Worm (Caenorhabditis elegans) whole organism, L4 larva: ENCODE measurements around the gene F28C10.1.
A peak's percentile ranks its signal among the peaks of the same experiment; 100 is the strongest.

Source experiments
- D1046.2 ChIP-seq: fragments of 200-800 bp; sonication (Bioruptor generic); IDR thresholded peaks from 2 replicates; pipeline ENCODE4 v1.3.6; 2022; ENCODE audit warnings: missing genetic modification characterization, missing compliant biosample characterization
- F37D6.2 ChIP-seq: sonication (generic microtip); optimal IDR thresholded peaks from 2 replicates; lab custom pipeline; 2016; ENCODE audit warnings: mild to moderate bottlenecking, missing genetic modification characterization, missing compliant biosample characterization
- F49E8.2 ChIP-seq: sonication (generic microtip); optimal IDR thresholded peaks from 2 replicates; lab custom pipeline; 2016; ENCODE audit warnings: missing compliant biosample characterization, mild to moderate bottlenecking, missing genetic modification characterization, borderline replicate concordance
- T20F7.1 ChIP-seq: fragments of 200-800 bp; sonication (Bioruptor generic); optimal IDR thresholded peaks from 2 replicates; lab custom pipeline; 2018; ENCODE audit warnings: mild to moderate bottlenecking, missing genetic modification characterization, missing compliant biosample characterization
- Y105C5A.15 ChIP-seq: fragments of 200-800 bp; sonication (Bioruptor generic); IDR thresholded peaks from 2 replicates; pipeline ENCODE4 v1.3.6; 2022; ENCODE audit warnings: missing genetic modification characterization, missing compliant biosample characterization
- Y48G9A.11 ChIP-seq: fragments of 200-800 bp; sonication (Bioruptor generic); IDR thresholded peaks from 2 replicates; pipeline ENCODE4 v1.3.6; 2022; ENCODE audit warnings: missing genetic modification reagents, missing genetic modification characterization, missing compliant biosample characterization
- Y75B8A.6 ChIP-seq: fragments of 200-800 bp; sonication (Bioruptor generic); IDR thresholded peaks from 2 replicates; pipeline ENCODE4 v1.3.6; 2022; ENCODE audit warnings: missing genetic modification reagents, missing genetic modification characterization, missing compliant biosample characterization
- ZK546.5 ChIP-seq, 2 experiments: sonication (generic microtip); optimal IDR thresholded peaks; 2 replicates each; lab custom pipeline; 2017; ENCODE audit warnings: missing biosample characterization in 2 of 2, missing genetic modification characterization in 2 of 2
- aha-1 ChIP-seq: fragments of 150-350 bp; peaks from one replicate; lab custom pipeline; 2014; ENCODE audit warnings: missing biosample characterization, missing genetic modification characterization
- ama-1 ChIP-seq: fragments of 150-350 bp; optimal IDR thresholded peaks from 2 replicates; lab custom pipeline; 2014; ENCODE audit warnings: inconsistent platforms, mixed read lengths
- attf-4 ChIP-seq: sonication (generic microtip); optimal IDR thresholded peaks from 3 replicates; lab custom pipeline; 2017; ENCODE audit warnings: missing biosample characterization, missing genetic modification characterization
- ceh-44 ChIP-seq: fragments of 200-800 bp; sonication (Bioruptor generic); IDR thresholded peaks from 2 replicates; pipeline ENCODE4 v1.3.6; 2022; ENCODE audit warnings: missing genetic modification reagents, missing genetic modification characterization, missing compliant biosample characterization
- ceh-82 ChIP-seq: sonication (generic microtip); optimal IDR thresholded peaks from 2 replicates; lab custom pipeline; 2017; ENCODE audit warnings: missing biosample characterization, missing genetic modification characterization
- ces-1 ChIP-seq: fragments of 150-350 bp; sonication (generic microtip); optimal IDR thresholded peaks from 4 replicates; lab custom pipeline; 2014; ENCODE audit warnings: missing biosample characterization, missing genetic modification reagents, missing genetic modification characterization
- cey-2 ChIP-seq: sonication (generic microtip); optimal IDR thresholded peaks from 3 replicates; lab custom pipeline; 2017; ENCODE audit warnings: missing genetic modification characterization, mild to moderate bottlenecking, missing compliant biosample characterization, antibody characterized with exemption, borderline replicate concordance; ENCODE audit not compliant: insufficient read depth
- ctbp-1 ChIP-seq: fragments of 200-800 bp; sonication (Bioruptor generic); IDR thresholded peaks from 2 replicates; pipeline ENCODE4 v1.3.6; 2022; ENCODE audit warnings: missing genetic modification reagents, missing genetic modification characterization, missing compliant biosample characterization
- daf-12 ChIP-seq: fragments of 150-350 bp; optimal IDR thresholded peaks from 2 replicates; lab custom pipeline; 2014; ENCODE audit warnings: missing biosample characterization, missing genetic modification reagents, missing genetic modification characterization
- daf-16 ChIP-seq, 3 experiments: sonication (generic microtip); optimal IDR thresholded peaks; 2 replicates each; lab custom pipeline; 2016 to 2017; ENCODE audit warnings: missing genetic modification characterization in 3 of 3, missing genetic modification reagents in 3 of 3, mild to moderate bottlenecking in 2 of 3, missing compliant biosample characterization in 2 of 3, missing biosample characterization in 1 of 3, moderate library complexity in 1 of 3
- dmd-8 ChIP-seq: fragments of 200-800 bp; sonication (Bioruptor generic); IDR thresholded peaks from 2 replicates; pipeline ENCODE4 v1.3.6; 2022; ENCODE audit warnings: missing genetic modification characterization, missing compliant biosample characterization
- duxl-1 ChIP-seq: sonication (generic microtip); optimal IDR thresholded peaks from 2 replicates; lab custom pipeline; 2016; ENCODE audit warnings: mild to moderate bottlenecking, missing genetic modification characterization, moderate library complexity, missing compliant biosample characterization; ENCODE audit not compliant: poor library complexity
- dve-1 ChIP-seq: sonication (generic microtip); optimal IDR thresholded peaks from 2 replicates; lab custom pipeline; 2017; ENCODE audit warnings: antibody characterized with exemption, mild to moderate bottlenecking, missing genetic modification characterization, missing compliant biosample characterization; ENCODE audit not compliant: insufficient read depth
- egl-43 ChIP-seq: fragments of 200-800 bp; sonication (Bioruptor generic); IDR thresholded peaks from 2 replicates; pipeline ENCODE4 v1.3.6; 2022; ENCODE audit warnings: missing genetic modification reagents, missing genetic modification characterization, missing compliant biosample characterization
- fos-1 ChIP-seq: fragments of 150-350 bp; optimal IDR thresholded peaks from 2 replicates; lab custom pipeline; 2014; ENCODE audit warnings: missing biosample characterization, missing genetic modification characterization
- hlh-11 ChIP-seq: fragments of 200-800 bp; sonication (Bioruptor generic); optimal IDR thresholded peaks from 2 replicates; lab custom pipeline; 2018; ENCODE audit warnings: mild to moderate bottlenecking, missing genetic modification characterization, missing compliant biosample characterization
- lim-7 ChIP-seq: fragments of 200-800 bp; sonication (Bioruptor generic); IDR thresholded peaks from 2 replicates; pipeline ENCODE4 v1.3.6; 2022; ENCODE audit warnings: missing genetic modification characterization, missing compliant biosample characterization
- lin-13 ChIP-seq: fragments of 150-350 bp; optimal IDR thresholded peaks from 2 replicates; lab custom pipeline; 2014; ENCODE audit warnings: missing biosample characterization, missing genetic modification reagents, missing genetic modification characterization
- lin-29 ChIP-seq: fragments of 200-800 bp; sonication (Bioruptor generic); IDR thresholded peaks from 2 replicates; pipeline ENCODE4 v1.3.6; 2022; ENCODE audit warnings: missing genetic modification reagents, missing genetic modification characterization, missing compliant biosample characterization
- lir-3 ChIP-seq: sonication (generic microtip); optimal IDR thresholded peaks from 2 replicates; lab custom pipeline; 2016; ENCODE audit warnings: mild to moderate bottlenecking, missing genetic modification characterization, missing compliant biosample characterization
- lsy-2 ChIP-seq, 2 experiments: fragments of 150-350 bp in 1 of 2; sonication (generic microtip) in 1 of 2; optimal IDR thresholded peaks; 2 replicates each; lab custom pipeline; 2014 to 2017; ENCODE audit warnings: missing biosample characterization in 2 of 2, missing genetic modification characterization in 2 of 2
- madf-9 ChIP-seq: fragments of 200-800 bp; sonication (Bioruptor generic); conservative IDR thresholded peaks from 2 replicates; pipeline ENCODE4 v1.3.6; 2022; ENCODE audit warnings: missing genetic modification reagents, missing genetic modification characterization, missing compliant biosample characterization
- mep-1 ChIP-seq: fragments of 150-350 bp; sonication (generic microtip); optimal IDR thresholded peaks from 3 replicates; lab custom pipeline; 2014; ENCODE audit warnings: missing biosample characterization, missing genetic modification characterization
- mxl-2 ChIP-seq: fragments of 200-800 bp; sonication (Bioruptor generic); conservative IDR thresholded peaks from 2 replicates; pipeline ENCODE4 v1.3.6; 2022; ENCODE audit warnings: missing genetic modification reagents, missing genetic modification characterization, missing compliant biosample characterization
- nhr-10 ChIP-seq: fragments of 150-350 bp; optimal IDR thresholded peaks from 2 replicates; lab custom pipeline; 2014; ENCODE audit warnings: missing biosample characterization, missing genetic modification characterization
- nhr-102 ChIP-seq: sonication (generic microtip); optimal IDR thresholded peaks from 2 replicates; lab custom pipeline; 2016; ENCODE audit warnings: mild to moderate bottlenecking, missing genetic modification characterization, moderate library complexity, missing compliant biosample characterization
- nhr-237 ChIP-seq: sonication (generic microtip); optimal IDR thresholded peaks from 2 replicates; lab custom pipeline; 2017; ENCODE audit warnings: missing biosample characterization, missing genetic modification characterization
- nhr-28 ChIP-seq: fragments of 150-350 bp; optimal IDR thresholded peaks from 2 replicates; lab custom pipeline; 2014; ENCODE audit warnings: missing biosample characterization, missing genetic modification characterization
- nhr-77 ChIP-seq: fragments of 150-350 bp; optimal IDR thresholded peaks from 2 replicates; lab custom pipeline; 2014; ENCODE audit warnings: missing biosample characterization, missing genetic modification characterization
- pqm-1 ChIP-seq: sonication (generic microtip); optimal IDR thresholded peaks from 2 replicates; lab custom pipeline; 2017; ENCODE audit warnings: missing biosample characterization, missing genetic modification characterization
- sdz-12 ChIP-seq: fragments of 200-800 bp; sonication (Bioruptor generic); optimal IDR thresholded peaks from 2 replicates; lab custom pipeline; 2018; ENCODE audit warnings: mild to moderate bottlenecking, missing genetic modification characterization, missing compliant biosample characterization
- set-16 ChIP-seq: fragments of 200-800 bp; sonication (Bioruptor generic); IDR thresholded peaks from 2 replicates; pipeline ENCODE4 v1.3.6; 2022; ENCODE audit warnings: missing genetic modification reagents, missing genetic modification characterization, missing compliant biosample characterization
- skn-1 ChIP-seq: fragments of 150-350 bp; optimal IDR thresholded peaks from 2 replicates; lab custom pipeline; 2014; ENCODE audit warnings: missing biosample characterization, missing genetic modification characterization
- snpc-1.2 ChIP-seq: fragments of 200-800 bp; sonication (Bioruptor generic); IDR thresholded peaks from 2 replicates; pipeline ENCODE4 v1.3.6; 2022; ENCODE audit warnings: missing genetic modification reagents, missing genetic modification characterization, missing compliant biosample characterization
- snpc-4 ChIP-seq: fragments of 150-350 bp; optimal IDR thresholded peaks from 2 replicates; lab custom pipeline; 2014; ENCODE audit warnings: missing biosample characterization, missing genetic modification characterization
- spr-1 ChIP-seq: sonication (generic microtip); optimal IDR thresholded peaks from 2 replicates; lab custom pipeline; 2016; ENCODE audit warnings: mild to moderate bottlenecking, missing genetic modification characterization, missing compliant biosample characterization
- tag-97 ChIP-seq: fragments of 200-800 bp; sonication (Bioruptor generic); IDR thresholded peaks from 2 replicates; pipeline ENCODE4 v1.3.6; 2022; ENCODE audit warnings: missing genetic modification characterization, missing compliant biosample characterization
- unc-130 ChIP-seq: sonication (generic microtip); optimal IDR thresholded peaks from 2 replicates; lab custom pipeline; 2016; ENCODE audit warnings: missing genetic modification reagents, missing genetic modification characterization, missing compliant biosample characterization
- unc-62 ChIP-seq, 3 experiments: fragments of 150-350 bp in 1 of 3; sonication (generic microtip); optimal IDR thresholded peaks in 2 of 3; peaks in 1 of 3; 1 replicate in 1 of 3; 2 replicates in 2 of 3; lab custom pipeline; 2014 to 2017; ENCODE audit warnings: missing biosample characterization in 3 of 3, missing genetic modification characterization in 3 of 3, missing genetic modification reagents in 3 of 3, missing genotype in 1 of 3
- zfp-2 ChIP-seq: sonication (generic microtip); optimal IDR thresholded peaks from 2 replicates; lab custom pipeline; 2016; ENCODE audit warnings: mild to moderate bottlenecking, missing genetic modification characterization, missing compliant biosample characterization

F28C10.1 gene

DNA sequence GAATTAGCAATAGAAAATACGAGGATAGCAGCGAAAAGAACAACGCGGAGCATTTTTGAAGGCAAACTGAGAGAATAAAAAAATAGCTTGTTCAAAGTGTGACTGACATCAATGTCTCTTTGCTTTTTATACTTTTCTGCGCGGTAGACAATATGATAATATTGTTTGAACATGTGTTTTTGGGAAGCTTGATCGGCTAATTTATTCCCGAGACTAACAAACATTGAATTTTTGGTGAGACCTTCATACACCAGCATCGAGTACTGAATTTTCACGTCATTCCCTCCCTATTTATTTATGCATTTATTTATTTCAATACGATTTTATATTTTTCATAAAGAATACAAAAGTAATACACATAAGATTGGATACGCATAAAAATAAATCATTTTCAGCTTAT, 12.0 kb upstream of the F28C10.1 start, which contains the start of gene B0310.6:
Gene B0310.6, minus strand, starts transcription at position 101 of the 400 bp plus-strand sequence.
- TF ChIP-seq nhr-237 (tag; lab: Kevin White, UChicago) (no peak), lir-3 (tag; lab: Kevin White, UChicago) (no peak), unc-130 (GFP tag; lab: Kevin White, UChicago) (no peak), cey-2 (tag; lab: Kevin White, UChicago) (no peak), daf-16 (GFP tag; optimal IDR thresholded peaks at IDR 0.05; lab: Kevin White, UChicago) (no peak), daf-16 (tag; optimal IDR thresholded peaks at IDR 0.05; lab: Kevin White, UChicago) (no peak), lsy-2 (tag; optimal IDR thresholded peaks at IDR 0.05; lab: Kevin White, UChicago) (no peak), aha-1 (tag; lab: Kevin White, UChicago) (peak; percentile 9), fos-1 (tag; lab: Kevin White, UChicago) (no peak), skn-1 (tag; lab: Kevin White, UChicago) (no peak)

ce11 chrX:535728-536127, 7.2 kb upstream of the F28C10.1 start, which contains the start of gene F28C10.3:
Gene F28C10.3 (minus strand): TSS chrX:535828.
- TF ChIP-seq snpc-4 (tag; lab: Kevin White, UChicago) (no peak), cey-2 (tag; lab: Kevin White, UChicago) (no peak), ces-1 (no peak), ctbp-1 (GFP tag; lab: Robert Waterston, UW) (peak; percentile 60), ceh-44 (GFP tag; lab: Robert Waterston, UW) (no peak), daf-12 (tag; lab: Kevin White, UChicago) (no peak), pqm-1 (no peak), Y48G9A.11 (GFP tag; lab: Robert Waterston, UW) (no peak), mep-1 (tag; lab: Kevin White, UChicago) (peak; percentile 91), D1046.2 (GFP tag; lab: Robert Waterston, UW) (no peak), F37D6.2 (tag; lab: Kevin White, UChicago) (peak; percentile 45), set-16 (GFP tag; lab: Robert Waterston, UW) (no peak), Y75B8A.6 (GFP tag; lab: Robert Waterston, UW) (no peak), daf-16 (GFP tag; optimal IDR thresholded peaks at IDR 0.05; lab: Kevin White, UChicago) (peak in 1 of 2 experiments; percentile 27), daf-16 (tag; optimal IDR thresholded peaks at IDR 0.05; lab: Kevin White, UChicago) (no peak), ZK546.5 (tag; optimal IDR thresholded peaks at IDR 0.05; lab: Kevin White, UChicago) (no peak), nhr-77 (peak; percentile 38), lin-29 (GFP tag; lab: Robert Waterston, UW) (peak; percentile 28; the same call in 1 of the 2 replicates), ama-1 (lab: Kevin White, UChicago) (no peak), lin-13 (GFP tag; lab: Kevin White, UChicago) (peak; percentile 58), sdz-12 (no peak), duxl-1 (tag; lab: Kevin White, UChicago) (peak; percentile 53), nhr-28 (tag; lab: Kevin White, UChicago) (peak; percentile 88), nhr-10 (tag; lab: Kevin White, UChicago) (peak; percentile 37), snpc-1.2 (GFP tag; lab: Robert Waterston, UW) (no peak), T20F7.1 (GFP tag; lab: Kevin White, UChicago) (no peak), zfp-2 (no peak), attf-4 (tag; lab: Kevin White, UChicago) (no peak), F49E8.2 (no peak), lsy-2 (tag; optimal IDR thresholded peaks at IDR 0.05; lab: Kevin White, UChicago) (peak in 1 of 2 experiments; percentile 74), unc-62 (GFP tag; optimal IDR thresholded peaks at IDR 0.05 in 1 of 2; lab: Kevin White, UChicago) (peak in 1 of 2 experiments; percentile 94), unc-62 (tag; optimal IDR thresholded peaks at IDR 0.05; lab: Kevin White, UChicago) (no peak), dve-1 (tag; lab: Kevin White, UChicago) (no peak), egl-43 (GFP tag; lab: Robert Waterston, UW) (no peak), madf-9 (GFP tag; lab: Robert Waterston, UW) (no peak), lim-7 (no peak), hlh-11 (tag; lab: Kevin White, UChicago) (peak; percentile 89), Y105C5A.15 (GFP tag; lab: Robert Waterston, UW) (no peak), spr-1 (tag; lab: Kevin White, UChicago) (no peak), nhr-102 (tag; lab: Kevin White, UChicago) (no peak), ceh-82 (no peak), unc-130 (GFP tag; lab: Kevin White, UChicago) (no peak), tag-97 (GFP tag; lab: Robert Waterston, UW) (no peak), mxl-2 (no peak), dmd-8 (GFP tag; lab: Robert Waterston, UW) (no peak)
